Worm (Caenorhabditis elegans): ENCODE results near the gene sap-49.

sap-49 gene

DNA sequence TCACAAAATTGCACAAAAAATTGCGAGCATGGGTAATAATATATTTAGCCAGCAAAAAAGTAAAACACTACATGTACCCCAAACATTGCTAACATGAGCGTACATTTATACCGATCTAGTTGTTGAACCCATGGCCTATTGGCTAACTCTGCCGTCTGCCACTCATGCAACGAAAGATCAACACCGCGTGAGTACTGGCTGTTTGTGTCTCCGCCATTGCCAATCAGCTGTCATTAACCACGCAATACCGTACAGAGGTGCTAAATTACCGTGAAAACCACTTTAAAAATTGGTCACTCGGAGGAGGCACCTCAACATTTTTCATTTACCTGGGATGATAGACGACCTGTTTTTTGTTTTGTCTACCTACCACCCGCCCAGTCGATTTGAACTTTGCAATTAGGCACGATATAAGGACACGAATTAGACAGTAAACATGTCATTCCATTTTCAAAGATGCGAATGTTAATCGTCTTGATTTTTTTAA is 39.8 kb upstream of the sap-49 start, which contains the start of gene K02C4.2 (continued):
- TF ChIP-seq madf-10 (tag; optimal IDR thresholded peaks at IDR 0.05) (peak; percentile 59), F23B12.7 (tag; optimal IDR thresholded peaks at IDR 0.05; ENCODE audit: insufficient read depth) (peak; percentile 76), B0336.3 (GFP tag; IDR thresholded peaks at IDR 0.05) (peak; percentile 67), ztf-3 (GFP tag; optimal IDR thresholded peaks at IDR 0.05) (peak; percentile 69), snpc-1.1 (tag; optimal IDR thresholded peaks at IDR 0.05; ENCODE audit: insufficient read depth) (peak; percentile 34), lin-40 (tag; optimal IDR thresholded peaks at IDR 0.05) (peak; percentile 69), zim-3 (tag; optimal IDR thresholded peaks at IDR 0.05) (peak; percentile 89), cebp-2 (GFP tag; IDR thresholded peaks at IDR 0.05) (no peak), akir-1 (GFP tag; optimal IDR thresholded peaks at IDR 0.05) (peak; percentile 25), K11D2.4 (GFP tag; IDR thresholded peaks at IDR 0.05) (no peak), ets-4 (GFP tag; optimal IDR thresholded peaks at IDR 0.05) (peak; percentile 79), nfyb-1 (GFP tag; IDR thresholded peaks at IDR 0.05) (peak; percentile 91), die-1 (tag; optimal IDR thresholded peaks at IDR 0.05) (peak; percentile 93), mcd-1 (GFP tag; IDR thresholded peaks at IDR 0.05) (peak; percentile 66), hrde-1 (tag; optimal IDR thresholded peaks at IDR 0.05; ENCODE audit: borderline replicate concordance) (peak; percentile 63), ceh-100 (GFP tag; IDR thresholded peaks at IDR 0.05) (peak; percentile 43), rec-8 (tag; optimal IDR thresholded peaks at IDR 0.05) (peak; percentile 70 to 73), F22D6.2 (tag; optimal IDR thresholded peaks at IDR 0.05) (no peak), sptf-2 (GFP tag; optimal IDR thresholded peaks at IDR 0.05) (peak; percentile 73), lsl-1 (GFP tag; optimal IDR thresholded peaks at IDR 0.05) (peak; percentile 68), egrh-3 (GFP tag; IDR thresholded peaks at IDR 0.05) (no peak), C17E4.6 (GFP tag; IDR thresholded peaks at IDR 0.05) (no peak), madf-6 (GFP tag; IDR thresholded peaks at IDR 0.05) (peak; percentile 72), nhr-90 (tag; optimal IDR thresholded peaks at IDR 0.05) (peak; percentile 91), lin-35 (GFP tag; optimal IDR thresholded peaks at IDR 0.05) (peak in 1 of 3 experiments; percentile 72), pha-4 (tag; optimal IDR thresholded peaks at IDR 0.05) (no peak), egl-18 (GFP tag; IDR thresholded peaks at IDR 0.05) (no peak), hlh-12 (tag; optimal IDR thresholded peaks at IDR 0.05) (peak; percentile 34), snpc-3.4 (tag; optimal IDR thresholded peaks at IDR 0.05) (peak; percentile 82), sdz-38 (tag; optimal IDR thresholded peaks at IDR 0.05) (no peak), egl-44 (GFP tag; IDR thresholded peaks at IDR 0.05) (peak; percentile 71; the same call in 1 of the 2 replicates), ekl-4 (GFP tag; IDR thresholded peaks at IDR 0.05) (peak; percentile 74), attf-3 (GFP tag; conservative IDR thresholded peaks at IDR 0.05) (no peak; the same call in 1 of the 2 replicates), bed-2 (GFP tag; IDR thresholded peaks at IDR 0.05) (no peak), ZK185.1 (tag; optimal IDR thresholded peaks at IDR 0.05; ENCODE audit: poor library complexity, severe bottlenecking) (peak; percentile 86), lir-1 (GFP tag; conservative IDR thresholded peaks at IDR 0.05) (no peak; the same call in 1 of the 2 replicates), B0035.1 (tag; optimal IDR thresholded peaks at IDR 0.05) (peak; percentile 19), bed-1 (GFP tag; IDR thresholded peaks at IDR 0.05) (no peak), unc-130 (GFP tag; optimal IDR thresholded peaks at IDR 0.05) (peak; percentile 68), sea-2 (GFP tag; IDR thresholded peaks at IDR 0.05) (0 out of 2 replicates have a peak, but pooled peaks have one; percentile 58), zfh-2 (GFP tag; conservative IDR thresholded peaks at IDR 0.05) (no peak), hmg-20 (GFP tag; IDR thresholded peaks at IDR 0.05) (peak; percentile 67; the same call in 1 of the 2 replicates), tbx-9 (tag; optimal IDR thresholded peaks at IDR 0.05; ENCODE audit: borderline replicate concordance) (peak; percentile 54), F10E7.11 (tag; optimal IDR thresholded peaks at IDR 0.05) (no peak), B0261.1 (tag; optimal IDR thresholded peaks at IDR 0.05) (peak; percentile 84), F52B5.7 (tag; optimal IDR thresholded peaks at IDR 0.05) (peak; percentile 93), madf-3 (GFP tag; IDR thresholded peaks at IDR 0.05) (0 out of 2 replicates have a peak, but pooled peaks have one; percentile 67)

Data from whole organism, young adult.